Worm (Caenorhabditis elegans): ENCODE results near the gene C33A12.3.

C33A12.3 gene

DNA sequence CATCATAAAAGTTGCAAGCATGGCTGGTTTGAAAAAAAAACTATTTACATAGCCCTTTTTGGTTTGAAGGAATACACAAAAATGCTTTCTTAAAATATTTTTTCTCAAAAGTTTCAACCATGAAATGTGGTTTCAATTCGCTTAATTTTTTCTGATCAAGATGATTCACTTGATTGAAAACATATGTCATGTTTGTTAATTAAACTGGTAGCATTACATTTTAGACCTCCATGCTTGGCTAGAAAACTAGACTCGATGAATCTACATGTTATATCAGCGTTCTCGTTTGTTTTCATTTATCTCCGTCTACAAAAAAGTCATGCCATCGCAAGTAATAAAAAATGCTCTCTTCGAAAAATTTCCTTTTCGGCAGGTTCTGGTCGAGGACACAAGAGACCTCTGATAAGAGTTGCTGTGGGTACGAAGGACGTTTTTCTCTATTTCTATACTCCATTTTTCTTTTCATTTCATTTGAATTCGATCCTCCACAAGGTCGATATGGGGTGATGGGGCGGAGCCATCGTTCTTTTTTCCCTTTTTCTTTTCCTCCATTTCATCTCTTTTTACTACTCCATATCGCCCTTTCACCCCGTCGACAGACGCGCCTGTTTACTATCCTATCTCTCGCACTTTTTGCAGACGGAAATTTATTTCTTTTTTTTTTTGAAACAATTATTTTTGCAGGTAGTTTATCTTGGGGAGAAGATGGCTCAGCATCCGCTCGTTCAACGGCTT lies 13.0 kb upstream of the C33A12.3 start, which contains the start of gene elo-1 (continued):
- TF ChIP-seq dve-1 (tag; optimal IDR thresholded peaks at IDR 0.05; ENCODE audit: insufficient read depth): peak; percentile 78
- no peak for TF ChIP-seq unc-62 (GFP tag; optimal IDR thresholded peaks at IDR 0.05 in 1 of 2)
- TF ChIP-seq unc-62 (tag; optimal IDR thresholded peaks at IDR 0.05): no peak
- TF ChIP-seq spr-3 (GFP tag; optimal IDR thresholded peaks at IDR 0.05): no peak
- no peak for TF ChIP-seq ceh-32 (tag; optimal IDR thresholded peaks at IDR 0.05; ENCODE audit: poor library complexity)
- no peak for TF ChIP-seq lir-3 (tag; optimal IDR thresholded peaks at IDR 0.05)
- TF ChIP-seq Y48G9A.11 (GFP tag; IDR thresholded peaks at IDR 0.05): no peak
- TF ChIP-seq saeg-2 (GFP tag; IDR thresholded peaks at IDR 0.05): 0 out of 2 replicates have a peak, but pooled peaks have one; percentile 43
- TF ChIP-seq sdz-12 (GFP tag; optimal IDR thresholded peaks at IDR 0.05): no peak
- TF ChIP-seq mdt-29 (GFP tag; IDR thresholded peaks at IDR 0.05): peak; percentile 49; the same call in 1 of the 2 replicates
- TF ChIP-seq mxl-2 (GFP tag; conservative IDR thresholded peaks at IDR 0.05): no peak
- peak in 1 of 2 experiments; percentile 23 for TF ChIP-seq lsy-2 (tag; optimal IDR thresholded peaks at IDR 0.05)
- TF ChIP-seq mdl-1 (tag; optimal IDR thresholded peaks at IDR 0.05): peak in 1 of 2 experiments; percentile 38
- TF ChIP-seq dmd-9 (GFP tag; IDR thresholded peaks at IDR 0.05): no peak
- no peak for TF ChIP-seq fkh-10 (GFP tag; optimal IDR thresholded peaks at IDR 0.05)
- no peak for TF ChIP-seq zip-11 (GFP tag; IDR thresholded peaks at IDR 0.05)
- no peak for TF ChIP-seq vab-7 (GFP tag; IDR thresholded peaks at IDR 0.05)
- TF ChIP-seq madf-9 (GFP tag; conservative IDR thresholded peaks at IDR 0.05): 0 out of 2 replicates have a peak, but pooled peaks have one; percentile 12
- no peak for TF ChIP-seq lin-1 (GFP tag; IDR thresholded peaks at IDR 0.05)
- no peak for TF ChIP-seq ceh-28 (tag; optimal IDR thresholded peaks at IDR 0.05)
- no peak for TF ChIP-seq ama-1 (optimal IDR thresholded peaks at IDR 0.05)
- TF ChIP-seq ztf-11 (tag; optimal IDR thresholded peaks at IDR 0.05): no peak
- TF ChIP-seq skn-1 (tag; optimal IDR thresholded peaks at IDR 0.05): no peak
- no peak for TF ChIP-seq unc-39 (tag; optimal IDR thresholded peaks at IDR 0.05)
- TF ChIP-seq dpl-1 (GFP tag; optimal IDR thresholded peaks at IDR 0.05): peak; percentile 26
- no peak for TF ChIP-seq nhr-10 (tag; optimal IDR thresholded peaks at IDR 0.05)
- TF ChIP-seq gei-8 (GFP tag; optimal IDR thresholded peaks at IDR 0.05): no peak
- TF ChIP-seq F10B5.3 (tag; optimal IDR thresholded peaks at IDR 0.05): no peak
- no peak for TF ChIP-seq zfp-2 (tag; optimal IDR thresholded peaks at IDR 0.05)
- TF ChIP-seq ZK546.5 (tag; optimal IDR thresholded peaks at IDR 0.05): no peak
- no peak for TF ChIP-seq F37D6.2 (tag; optimal IDR thresholded peaks at IDR 0.05)
- TF ChIP-seq nhr-11 (tag; optimal IDR thresholded peaks at IDR 0.05): no peak
- peak; percentile 53 for TF ChIP-seq nhr-77 (tag; optimal IDR thresholded peaks at IDR 0.05)
- TF ChIP-seq lin-39 (tag; optimal IDR thresholded peaks at IDR 0.05): no peak
- TF ChIP-seq Y75B8A.6 (GFP tag; IDR thresholded peaks at IDR 0.05): no peak
- TF ChIP-seq tra-1 (GFP tag; IDR thresholded peaks at IDR 0.05): peak; percentile 64; the same call in 1 of the 2 replicates
- no peak for TF ChIP-seq nhr-42 (GFP tag; IDR thresholded peaks at IDR 0.05)
- TF ChIP-seq daf-12 (tag; optimal IDR thresholded peaks at IDR 0.05): no peak
- TF ChIP-seq arid-1 (GFP tag; conservative IDR thresholded peaks at IDR 0.05): no peak
- TF ChIP-seq daf-8 (GFP tag; IDR thresholded peaks at IDR 0.05): no peak
- TF ChIP-seq ZK337.2 (GFP tag; IDR thresholded peaks at IDR 0.05): no peak
- TF ChIP-seq hmg-1.1 (GFP tag; IDR thresholded peaks at IDR 0.05): 0 out of 2 replicates have a peak, but pooled peaks have one; percentile 42
- no peak for TF ChIP-seq lin-13 (GFP tag; optimal IDR thresholded peaks at IDR 0.05)
- TF ChIP-seq zfp-3 (GFP tag; conservative IDR thresholded peaks at IDR 0.05): 0 out of 2 replicates have a peak, but pooled peaks have one; percentile 30
- no peak for TF ChIP-seq nhr-6 (tag; optimal IDR thresholded peaks at IDR 0.05)
- TF ChIP-seq duxl-1 (tag; optimal IDR thresholded peaks at IDR 0.05; ENCODE audit: poor library complexity): no peak
- no peak for TF ChIP-seq T26A8.4 (GFP tag; IDR thresholded peaks at IDR 0.05)
- no peak for TF ChIP-seq lin-38 (GFP tag; IDR thresholded peaks at IDR 0.05)
- TF ChIP-seq ceh-20 (GFP tag; IDR thresholded peaks at IDR 0.05): no peak
- no peak for TF ChIP-seq mes-2 (tag; optimal IDR thresholded peaks at IDR 0.05; ENCODE audit: poor library complexity, severe bottlenecking)
